Fruit fly (Drosophila melanogaster): Measurements from ENCODE around the gene CG10681.

CG10681 gene

dm6 chr3L:12503865-12504650 is 2.7 kb downstream of the CG10681 start, which contains the start of the genes CG10646 and vih (continued):
- TF ChIP-seq hkb (optimal IDR thresholded peaks at IDR 0.05) = no peak
- no peak for TF ChIP-seq hkb (GFP tag; IDR thresholded peaks at IDR 0.05)
- peak; percentile 51 for TF ChIP-seq CG7271 (tag; optimal IDR thresholded peaks at IDR 0.05)
- TF ChIP-seq CG3847 (GFP tag; IDR thresholded peaks at IDR 0.05) = 0 out of 2 replicates have a peak, but pooled peaks have one; percentile 33
- 0 out of 2 replicates have a peak, but pooled peaks have one; percentile 3 for TF ChIP-seq ranshi (GFP tag; IDR thresholded peaks at IDR 0.05)
- TF ChIP-seq CG1602 (GFP tag; optimal IDR thresholded peaks at IDR 0.05) = peak; percentile 48
- TF ChIP-seq CG7839 (tag; optimal IDR thresholded peaks at IDR 0.05) = peak; percentile 53
- TF ChIP-seq Ets97D (GFP tag; optimal IDR thresholded peaks at IDR 0.05) = peak; percentile 88
- peak; percentile 32 for TF ChIP-seq PHDP (tag; optimal IDR thresholded peaks at IDR 0.05)
- peak; percentile 96 for TF ChIP-seq trem (tag; optimal IDR thresholded peaks at IDR 0.05)
- TF ChIP-seq Hey (tag; optimal IDR thresholded peaks at IDR 0.05) = no peak
- peak; percentile 17 for TF ChIP-seq CG6765 (GFP tag; optimal IDR thresholded peaks at IDR 0.05)
- peak; percentile 43 for TF ChIP-seq zen (tag; optimal IDR thresholded peaks at IDR 0.05)
- TF ChIP-seq Taf1 (GFP tag; IDR thresholded peaks at IDR 0.05) = no peak
- TF ChIP-seq CG4424 (GFP tag; optimal IDR thresholded peaks at IDR 0.05) = peak; percentile 51
- no peak for TF ChIP-seq bowl (GFP tag; IDR thresholded peaks at IDR 0.05)
- no peak for TF ChIP-seq CG2889 (GFP tag; IDR thresholded peaks at IDR 0.05)
- TF ChIP-seq CG6272 (GFP tag; IDR thresholded peaks at IDR 0.05) = no peak
- peak; percentile 60 for TF ChIP-seq CG30403 (GFP tag; optimal IDR thresholded peaks at IDR 0.05)
- TF ChIP-seq caup (GFP tag; optimal IDR thresholded peaks at IDR 0.05; ENCODE audit: severe bottlenecking) = peak; percentile 47
- peak; percentile 24 for TF ChIP-seq Dad (GFP tag; optimal IDR thresholded peaks at IDR 0.05)
- TF ChIP-seq CG1792 (GFP tag; optimal IDR thresholded peaks at IDR 0.05) = no peak
- peak; percentile 71 for TF ChIP-seq CG1603 (tag; optimal IDR thresholded peaks at IDR 0.05)
- peak; percentile 15 for TF ChIP-seq Nf-YB (GFP tag; optimal IDR thresholded peaks at IDR 0.05)
- peak; percentile 49; the same call in 1 of the 2 replicates for TF ChIP-seq E2f2 (GFP tag; IDR thresholded peaks at IDR 0.05)
- TF ChIP-seq Chrac-16 (GFP tag; optimal IDR thresholded peaks at IDR 0.05) = peak; percentile 40
- no peak for TF ChIP-seq Ravus (GFP tag; IDR thresholded peaks at IDR 0.05)
- peak; percentile 2 for TF ChIP-seq Hsf (GFP tag; optimal IDR thresholded peaks at IDR 0.05)
- TF ChIP-seq nom (GFP tag; optimal IDR thresholded peaks at IDR 0.05) = peak; percentile 55
- TF ChIP-seq Scr (GFP tag; IDR thresholded peaks at IDR 0.05; ENCODE audit: partially characterized antibody) = 0 out of 2 replicates have a peak, but pooled peaks have one; percentile 26
- no peak for TF ChIP-seq CG8944 (GFP tag; optimal IDR thresholded peaks at IDR 0.05)
- peak in 1 of 2 experiments; percentile 28 for TF ChIP-seq Pdp1 (GFP tag; optimal IDR thresholded peaks at IDR 0.05)
- TF ChIP-seq Hr78 (GFP tag; optimal IDR thresholded peaks at IDR 0.05) = no peak
- TF ChIP-seq Nf-YA (GFP tag; IDR thresholded peaks at IDR 0.05) = no peak
- no peak for TF ChIP-seq Trl (optimal IDR thresholded peaks at IDR 0.05)
- peak; percentile 15 for TF ChIP-seq Trl (GFP tag; optimal IDR thresholded peaks at IDR 0.05)
- 0 out of 3 replicates have a peak, but pooled peaks have one; percentile 23 for TF ChIP-seq knrl (GFP tag; IDR thresholded peaks at IDR 0.05; ENCODE audit: partially characterized antibody)
- TF ChIP-seq NC2β (GFP tag; optimal IDR thresholded peaks at IDR 0.05) = no peak
- peak; percentile 27 for TF ChIP-seq Fer3 (tag; optimal IDR thresholded peaks at IDR 0.05)
- TF ChIP-seq CG18599 (GFP tag; optimal IDR thresholded peaks at IDR 0.05) = peak; percentile 50
- TF ChIP-seq CG10979 (tag; optimal IDR thresholded peaks at IDR 0.05) = peak; percentile 41
- peak; percentile 22 for TF ChIP-seq zfh2 (GFP tag; optimal IDR thresholded peaks at IDR 0.05)
- TF ChIP-seq Meics (GFP tag; optimal IDR thresholded peaks at IDR 0.05) = peak; percentile 70
- no peak for TF ChIP-seq pan (optimal IDR thresholded peaks at IDR 0.05)
- peak in 1 of 2 experiments; percentile 47 for TF ChIP-seq pan (GFP tag; optimal IDR thresholded peaks at IDR 0.05 in 1 of 2, IDR thresholded peaks at IDR 0.05 in 1 of 2)
- peak; percentile 28 for TF ChIP-seq Fer2 (tag; optimal IDR thresholded peaks at IDR 0.05)
- TF ChIP-seq CG30020 (tag; optimal IDR thresholded peaks at IDR 0.05) = peak; percentile 53
- TF ChIP-seq CG15514 (GFP tag; optimal IDR thresholded peaks at IDR 0.05) = peak; percentile 66
- TF ChIP-seq cas (GFP tag; IDR thresholded peaks at IDR 0.05) = no peak
